Fruit fly (Drosophila melanogaster) whole organism, embryonic: ENCODE measurements around the gene CG6048.

Source experiments
- Atf-2 ChIP-seq: fragments of 200-800 bp; sonication (Bioruptor generic); optimal IDR thresholded peaks from 2 replicates; lab custom pipeline; 2016; ENCODE audit warnings: missing biosample characterization, missing genetic modification characterization
- Bdp1 ChIP-seq: fragments of 200-800 bp; sonication (Bioruptor generic); optimal IDR thresholded peaks from 3 replicates; lab custom pipeline; 2016; ENCODE audit warnings: missing biosample characterization, missing genetic modification characterization
- CG10267 ChIP-seq: fragments of 200-800 bp; sonication (Bioruptor generic); optimal IDR thresholded peaks from 2 replicates; lab custom pipeline; 2018; ENCODE audit warnings: missing biosample characterization, mild to moderate bottlenecking, missing genetic modification characterization, moderate library complexity
- CG10431 ChIP-seq: fragments of 200-800 bp; sonication (Bioruptor generic); optimal IDR thresholded peaks from 3 replicates; lab custom pipeline; 2018; ENCODE audit warnings: missing biosample characterization, mild to moderate bottlenecking, missing genetic modification characterization
- CG11504 ChIP-seq: fragments of 200-800 bp; sonication (Bioruptor generic); optimal IDR thresholded peaks from 3 replicates; lab custom pipeline; 2019; ENCODE audit warnings: missing biosample characterization, mild to moderate bottlenecking, missing genetic modification characterization, moderate library complexity
- CG12236 ChIP-seq: fragments of 200-800 bp; sonication (Bioruptor generic); optimal IDR thresholded peaks from 2 replicates; lab custom pipeline; 2016; ENCODE audit warnings: missing biosample characterization, missing genetic modification characterization
- CG12769 ChIP-seq: fragments of 200-800 bp; sonication (Bioruptor generic); optimal IDR thresholded peaks from 2 replicates; lab custom pipeline; 2019; ENCODE audit warnings: missing biosample characterization, mild to moderate bottlenecking, missing genetic modification characterization, moderate library complexity
- CG13287 ChIP-seq: fragments of 200-800 bp; sonication (Bioruptor generic); IDR thresholded peaks from 2 replicates; pipeline ENCODE4 v1.3.6; 2022; ENCODE audit warnings: missing biosample characterization, missing genetic modification characterization; ENCODE audit not compliant: partially characterized antibody
- CG14965 ChIP-seq: fragments of 200-800 bp; sonication (Bioruptor generic); optimal IDR thresholded peaks from 2 replicates; lab custom pipeline; 2016; ENCODE audit warnings: missing biosample characterization, missing genetic modification characterization, borderline replicate concordance
- CG15269 ChIP-seq: fragments of 200-800 bp; sonication (Bioruptor generic); optimal IDR thresholded peaks from 2 replicates; lab custom pipeline; 2018; ENCODE audit warnings: missing biosample characterization, mild to moderate bottlenecking, missing genetic modification characterization, moderate library complexity
- CG1603 ChIP-seq: fragments of 200-800 bp; sonication (Bioruptor generic); optimal IDR thresholded peaks from 2 replicates; lab custom pipeline; 2019; ENCODE audit warnings: missing biosample characterization, mild to moderate bottlenecking, missing genetic modification characterization, moderate library complexity
- CG2116 ChIP-seq: fragments of 200-800 bp; sonication (Bioruptor generic); optimal IDR thresholded peaks from 3 replicates; lab custom pipeline; 2018; ENCODE audit warnings: missing biosample characterization, mild to moderate bottlenecking, missing genetic modification characterization
- CG31388 ChIP-seq: fragments of 200-800 bp; sonication (Bioruptor generic); optimal IDR thresholded peaks from 2 replicates; lab custom pipeline; 2016; ENCODE audit warnings: missing biosample characterization, missing genetic modification characterization
- CG34376 ChIP-seq: fragments of 200-800 bp; sonication (Bioruptor generic); optimal IDR thresholded peaks from 2 replicates; lab custom pipeline; 2018; ENCODE audit warnings: missing biosample characterization, mild to moderate bottlenecking, missing genetic modification characterization
- CG6813 ChIP-seq: fragments of 200-800 bp; sonication (Bioruptor generic); optimal IDR thresholded peaks from 2 replicates; lab custom pipeline; 2017; ENCODE audit warnings: missing biosample characterization, missing genetic modification characterization, mild to moderate bottlenecking, moderate library complexity, missing genetic modification reagents
- CG7928 ChIP-seq: fragments of 200-800 bp; sonication (Bioruptor generic); optimal IDR thresholded peaks from 2 replicates; lab custom pipeline; 2017; ENCODE audit warnings: missing biosample characterization, mild to moderate bottlenecking, missing genetic modification characterization
- CG7987 ChIP-seq: fragments of 200-800 bp; sonication (Bioruptor generic); optimal IDR thresholded peaks from 2 replicates; lab custom pipeline; 2018; ENCODE audit warnings: missing biosample characterization, mild to moderate bottlenecking, missing genetic modification characterization, moderate library complexity
- CG8290 ChIP-seq, 3 experiments: fragments of 200-800 bp; sonication (Bioruptor generic); optimal IDR thresholded peaks; 2 replicates each; lab custom pipeline; 2016 to 2019; ENCODE audit warnings: missing biosample characterization in 3 of 3, missing genetic modification characterization in 3 of 3, mild to moderate bottlenecking in 2 of 3, moderate library complexity in 1 of 3
- CG8924 ChIP-seq: fragments of 200-800 bp; optimal IDR thresholded peaks from 3 replicates; lab custom pipeline; 2019; ENCODE audit warnings: missing biosample characterization, mild to moderate bottlenecking, missing genetic modification characterization, moderate library complexity
- CTCF ChIP-seq: fragments of 200-800 bp; sonication (Bioruptor generic); optimal IDR thresholded peaks from 2 replicates; lab custom pipeline; 2017; ENCODE audit warnings: missing biosample characterization, mild to moderate bottlenecking, missing genetic modification characterization, moderate library complexity
- CkIIα-i1 ChIP-seq: fragments of 200-800 bp; sonication (Bioruptor generic); IDR thresholded peaks from 2 replicates; pipeline ENCODE4 v1.3.6; 2022; ENCODE audit warnings: missing biosample characterization, missing genetic modification characterization
- CoRest ChIP-seq: fragments of 200-800 bp; sonication (Bioruptor generic); optimal IDR thresholded peaks from 3 replicates; lab custom pipeline; 2018; ENCODE audit warnings: missing biosample characterization, mild to moderate bottlenecking, missing genetic modification characterization, moderate library complexity
- Doc2 ChIP-seq: fragments of 200-800 bp; sonication (Bioruptor generic); IDR thresholded peaks from 2 replicates; pipeline ENCODE4 v1.3.6; 2022; ENCODE audit warnings: missing biosample characterization, missing genetic modification characterization
- Doc3 ChIP-seq: fragments of 200-800 bp; sonication (Bioruptor generic); IDR thresholded peaks from 3 replicates; pipeline ENCODE4 v1.3.6; 2022; ENCODE audit warnings: missing biosample characterization, missing genetic modification characterization; ENCODE audit not compliant: partially characterized antibody
- Dp ChIP-seq: fragments of 200-800 bp; sonication (Bioruptor generic); optimal IDR thresholded peaks from 2 replicates; lab custom pipeline; 2018; ENCODE audit warnings: missing biosample characterization, mild to moderate bottlenecking, missing genetic modification characterization, moderate library complexity
- HLH4C ChIP-seq: fragments of 200-800 bp; sonication (Bioruptor generic); IDR thresholded peaks from 3 replicates; pipeline ENCODE4 v1.3.6; 2022; ENCODE audit warnings: missing biosample characterization, missing genetic modification characterization; ENCODE audit not compliant: partially characterized antibody
- Hr78 ChIP-seq, 2 experiments: fragments of 200-800 bp in 1 of 2; fragments of >200 bp in 1 of 2; sonication (Bioruptor generic) in 1 of 2; optimal IDR thresholded peaks; 2 replicates each; lab custom pipeline; 2017 to 2019; ENCODE audit warnings: missing biosample characterization in 2 of 2, missing genetic modification characterization in 2 of 2, mild to moderate bottlenecking in 1 of 2, moderate library complexity in 1 of 2
- Opbp ChIP-seq: fragments of 200-800 bp; sonication (Bioruptor generic); IDR thresholded peaks from 3 replicates; pipeline ENCODE4 v1.3.6; 2022; ENCODE audit warnings: missing biosample characterization, missing genetic modification characterization; ENCODE audit not compliant: partially characterized antibody
- Sin3A ChIP-seq: fragments of >200 bp; optimal IDR thresholded peaks from 2 replicates; lab custom pipeline; 2018
- Trl ChIP-seq, 3 experiments: fragments of >200 bp in 2 of 3; fragments of 200-800 bp in 1 of 3; sonication (Bioruptor generic) in 1 of 3; optimal IDR thresholded peaks; 2 replicates in 1 of 3; 3 replicates in 2 of 3; lab custom pipeline; 2016 to 2017; ENCODE audit warnings: missing biosample characterization in 1 of 3, missing genetic modification characterization in 1 of 3
- br ChIP-seq: fragments of >200 bp; optimal IDR thresholded peaks from 2 replicates; lab custom pipeline; 2017
- chm ChIP-seq: fragments of 200-800 bp; sonication (Bioruptor generic); IDR thresholded peaks from 2 replicates; pipeline ENCODE4 v1.3.6; 2022; ENCODE audit warnings: missing biosample characterization, missing genetic modification characterization
- crp ChIP-seq, 2 experiments: fragments of 200-800 bp; sonication (Bioruptor generic); optimal IDR thresholded peaks; 2 replicates in 1 of 2; 3 replicates in 1 of 2; lab custom pipeline; 2017; ENCODE audit warnings: missing biosample characterization in 2 of 2, missing genetic modification characterization in 2 of 2, mild to moderate bottlenecking in 1 of 2, moderate library complexity in 1 of 2
- ftz-f1 ChIP-seq: fragments of 200-800 bp; sonication (Bioruptor generic); optimal IDR thresholded peaks from 2 replicates; lab custom pipeline; 2016; ENCODE audit warnings: missing biosample characterization, missing genetic modification characterization
- gce ChIP-seq: fragments of 200-800 bp; sonication (Bioruptor generic); IDR thresholded peaks from 3 replicates; pipeline ENCODE4 v1.3.6; 2022; ENCODE audit warnings: missing biosample characterization, missing genetic modification characterization
- gfzf ChIP-seq: fragments of 200-800 bp; sonication (Bioruptor generic); optimal IDR thresholded peaks from 2 replicates; lab custom pipeline; 2016; ENCODE audit warnings: missing biosample characterization, mild to moderate bottlenecking, missing genetic modification characterization, moderate library complexity
- gsb-n ChIP-seq: fragments of 200-800 bp; sonication (Bioruptor generic); optimal IDR thresholded peaks from 3 replicates; lab custom pipeline; 2018; ENCODE audit warnings: missing biosample characterization, mild to moderate bottlenecking, missing genetic modification characterization
- hbn ChIP-seq: fragments of 200-800 bp; sonication (Bioruptor generic); IDR thresholded peaks from 2 replicates; pipeline ENCODE4 v1.3.6; 2022; ENCODE audit warnings: missing biosample characterization, missing genetic modification characterization; ENCODE audit not compliant: partially characterized antibody
- hkb ChIP-seq, 2 experiments: fragments of 200-800 bp in 1 of 2; fragments of >200 bp in 1 of 2; sonication (Bioruptor generic) in 1 of 2; IDR thresholded peaks in 1 of 2; optimal IDR thresholded peaks in 1 of 2; 2 replicates each; pipeline versions ENCODE4 v1.3.6 to Lab custom; 2017 to 2022; ENCODE audit warnings: missing biosample characterization in 1 of 2, missing genetic modification characterization in 1 of 2
- klu ChIP-seq: fragments of 200-800 bp; sonication (Bioruptor generic); IDR thresholded peaks from 2 replicates; pipeline ENCODE4 v1.3.6; 2022; ENCODE audit warnings: missing biosample characterization, missing genetic modification characterization
- mam ChIP-seq: fragments of 200-800 bp; sonication (Bioruptor generic); optimal IDR thresholded peaks from 3 replicates; lab custom pipeline; 2016; ENCODE audit warnings: missing biosample characterization, missing genetic modification characterization
- pita ChIP-seq: fragments of 200-800 bp; sonication (Bioruptor generic); optimal IDR thresholded peaks from 2 replicates; lab custom pipeline; 2017; ENCODE audit warnings: missing biosample characterization, mild to moderate bottlenecking, missing genetic modification characterization
- sd ChIP-seq: fragments of 200-800 bp; sonication (Bioruptor generic); optimal IDR thresholded peaks from 3 replicates; lab custom pipeline; 2018; ENCODE audit warnings: missing biosample characterization, mild to moderate bottlenecking, missing genetic modification characterization, moderate library complexity
- sim ChIP-seq: fragments of 200-800 bp; sonication (Bioruptor generic); IDR thresholded peaks from 2 replicates; pipeline ENCODE4 v1.3.6; 2022; ENCODE audit warnings: missing biosample characterization, missing genetic modification characterization
- sug ChIP-seq: fragments of 200-800 bp; optimal IDR thresholded peaks from 2 replicates; lab custom pipeline; 2019; ENCODE audit warnings: missing biosample characterization, mild to moderate bottlenecking, missing genetic modification characterization, moderate library complexity
- unpg ChIP-seq: fragments of 200-800 bp; sonication (Bioruptor generic); optimal IDR thresholded peaks from 3 replicates; lab custom pipeline; 2018; ENCODE audit warnings: missing biosample characterization, mild to moderate bottlenecking, missing genetic modification characterization, moderate library complexity
- zen2 ChIP-seq: fragments of 200-800 bp; sonication (Bioruptor generic); IDR thresholded peaks from 3 replicates; pipeline ENCODE4 v1.3.6; 2022; ENCODE audit warnings: missing biosample characterization, missing genetic modification characterization; ENCODE audit not compliant: partially characterized antibody

Gene CG6048

dm6 chrX:5916494-5917309, 35.7 kb upstream of the CG6048 start, which contains the start of the genes Shmt and CG3726 (continued):
- TF ChIP-seq CG12236 (peak; percentile 26), mam (GFP tag; lab: Kevin White, UChicago) (no peak), gsb-n (tag; lab: Kevin White, UChicago) (no peak), gce (0 out of 3 replicates have a peak, but pooled peaks have one; percentile 9), ftz-f1 (GFP tag; lab: Kevin White, UChicago) (no peak), HLH4C (GFP tag; lab: Robert Waterston, UW) (no peak), Atf-2 (GFP tag; lab: Kevin White, UChicago) (no peak), pita (GFP tag; lab: Kevin White, UChicago) (peak; percentile 16), CG7928 (no peak), unpg (peak; percentile 9), CG10267 (tag; lab: Kevin White, UChicago) (no peak), crp (GFP tag; optimal IDR thresholded peaks at IDR 0.05; lab: Kevin White, UChicago) (peak; percentile 5 to 90), CG15269 (tag; lab: Kevin White, UChicago) (peak; percentile 8), CG8924 (peak; percentile 9), br (lab: Kevin White, UChicago) (no peak), Opbp (GFP tag; lab: Robert Waterston, UW) (no peak), CG8290 (GFP tag; optimal IDR thresholded peaks at IDR 0.05; lab: Kevin White, UChicago) (no peak), CG8290 (tag; optimal IDR thresholded peaks at IDR 0.05; lab: Kevin White, UChicago) (peak in 1 of 2 experiments; percentile 40), CG13287 (GFP tag; lab: Robert Waterston, UW) (no peak; the same call in 1 of the 2 replicates), chm (peak; percentile 42; the same call in 1 of the 2 replicates), CG12769 (tag; lab: Kevin White, UChicago) (peak; percentile 49), zen2 (GFP tag; lab: Robert Waterston, UW) (no peak), CTCF (GFP tag; lab: Kevin White, UChicago) (peak; percentile 58), hkb (optimal IDR thresholded peaks at IDR 0.05; lab: Kevin White, UChicago) (peak; percentile 1), hkb (GFP tag; IDR thresholded peaks at IDR 0.05; lab: Robert Waterston, UW) (no peak), sd (tag; lab: Kevin White, UChicago) (peak; percentile 23), CG34376 (peak; percentile 5), CG7987 (GFP tag; lab: Kevin White, UChicago) (peak; percentile 9), Doc2 (GFP tag; lab: Robert Waterston, UW) (no peak), CG10431 (GFP tag; lab: Kevin White, UChicago) (no peak), klu (GFP tag; lab: Robert Waterston, UW) (no peak), gfzf (GFP tag; lab: Kevin White, UChicago) (no peak), CG11504 (peak; percentile 100), CoRest (tag; lab: Kevin White, UChicago) (peak; percentile 4), sim (GFP tag; lab: Robert Waterston, UW) (no peak), CG2116 (GFP tag; lab: Kevin White, UChicago) (peak; percentile 43), hbn (GFP tag; lab: Robert Waterston, UW) (0 out of 2 replicates have a peak, but pooled peaks have one; percentile 20), CG6813 (GFP tag; lab: Kevin White, UChicago) (no peak), Hr78 (GFP tag; optimal IDR thresholded peaks at IDR 0.05; lab: Kevin White, UChicago) (peak in 1 of 2 experiments; percentile 98), CG1603 (tag; lab: Kevin White, UChicago) (peak; percentile 0), Bdp1 (GFP tag; lab: Kevin White, UChicago) (no peak), CkIIα-i1 (GFP tag; lab: Robert Waterston, UW) (no peak), sug (tag; lab: Kevin White, UChicago) (peak; percentile 28), Doc3 (GFP tag; lab: Robert Waterston, UW) (no peak), Sin3A (peak; percentile 4), CG31388 (GFP tag; lab: Kevin White, UChicago) (no peak), CG14965 (GFP tag; lab: Kevin White, UChicago) (no peak), Dp (peak; percentile 75), Trl (optimal IDR thresholded peaks at IDR 0.05; lab: Kevin White, UChicago) (peak; percentile 29 to 30), Trl (GFP tag; optimal IDR thresholded peaks at IDR 0.05; lab: Kevin White, UChicago) (no peak)
